Fruit fly (Drosophila melanogaster) whole organism, embryonic: ENCODE results near the gene tay.

Experiments used
- Awh ChIP-seq: fragments of 200-800 bp; sonication (Bioruptor generic); IDR thresholded peaks from 2 replicates; pipeline ENCODE4, ENCODE4 v1.3.6; 2022; ENCODE audit warnings: missing biosample characterization, missing genetic modification characterization
- B-H2 ChIP-seq: fragments of 200-800 bp; sonication (Bioruptor generic); optimal IDR thresholded peaks from 2 replicates; lab custom pipeline; 2018; ENCODE audit warnings: missing biosample characterization, mild to moderate bottlenecking, missing genetic modification characterization
- BEAF-32 ChIP-seq: fragments of 200-800 bp; sonication (Bioruptor generic); optimal IDR thresholded peaks from 3 replicates; lab custom pipeline; 2017; ENCODE audit warnings: missing biosample characterization, missing genetic modification characterization, mild to moderate bottlenecking, moderate library complexity, missing genetic modification reagents
- CG10209 ChIP-seq: fragments of 200-800 bp; sonication (Bioruptor generic); optimal IDR thresholded peaks from 3 replicates; lab custom pipeline; 2017; ENCODE audit warnings: missing biosample characterization, mild to moderate bottlenecking, missing genetic modification characterization, missing genetic modification reagents
- CG10321 ChIP-seq: fragments of 200-800 bp; sonication (Bioruptor generic); IDR thresholded peaks from 2 replicates; pipeline ENCODE4 v1.3.6; 2022; ENCODE audit warnings: missing biosample characterization, missing genetic modification characterization
- CG12744 ChIP-seq: fragments of 200-800 bp; sonication (Bioruptor generic); optimal IDR thresholded peaks from 2 replicates; lab custom pipeline; 2016; ENCODE audit warnings: missing biosample characterization, missing genetic modification characterization
- CG12942 ChIP-seq: fragments of 200-800 bp; sonication (Bioruptor generic); optimal IDR thresholded peaks from 3 replicates; lab custom pipeline; 2016; ENCODE audit warnings: missing biosample characterization, missing genetic modification characterization
- CG13123 ChIP-seq: fragments of 200-800 bp; sonication (Bioruptor generic); optimal IDR thresholded peaks from 2 replicates; lab custom pipeline; 2016; ENCODE audit warnings: missing biosample characterization, missing genetic modification characterization
- CG13775 ChIP-seq: fragments of 200-800 bp; sonication (Bioruptor generic); optimal IDR thresholded peaks from 3 replicates; lab custom pipeline; 2017; ENCODE audit warnings: missing biosample characterization, mild to moderate bottlenecking, missing genetic modification characterization
- CG17361 ChIP-seq: fragments of 200-800 bp; sonication (Bioruptor generic); IDR thresholded peaks from 3 replicates; pipeline ENCODE4 v1.3.6; 2022; ENCODE audit warnings: missing biosample characterization, missing genetic modification characterization
- CG3838 ChIP-seq: fragments of 200-800 bp; sonication (Bioruptor generic); optimal IDR thresholded peaks from 3 replicates; lab custom pipeline; 2016; ENCODE audit warnings: missing biosample characterization, missing genetic modification characterization
- CG42726 ChIP-seq: fragments of 200-800 bp; sonication (Bioruptor generic); IDR thresholded peaks from 2 replicates; pipeline ENCODE4 v1.3.6; 2022; ENCODE audit warnings: missing biosample characterization, missing genetic modification characterization; ENCODE audit not compliant: partially characterized antibody
- CG4854 ChIP-seq: fragments of 200-800 bp; sonication (Bioruptor generic); optimal IDR thresholded peaks from 2 replicates; lab custom pipeline; 2016; ENCODE audit warnings: missing biosample characterization, missing genetic modification characterization, inconsistent platforms
- CG6689 ChIP-seq: fragments of 200-800 bp; sonication (Bioruptor generic); IDR thresholded peaks from 2 replicates; pipeline ENCODE4 v1.3.6; 2022; ENCODE audit warnings: missing biosample characterization, missing genetic modification characterization
- CG6791 ChIP-seq: fragments of 200-800 bp; sonication (Bioruptor generic); IDR thresholded peaks from 3 replicates; pipeline ENCODE4 v1.3.6; 2022; ENCODE audit warnings: missing biosample characterization, missing genetic modification characterization; ENCODE audit not compliant: partially characterized antibody
- CG6813 ChIP-seq: fragments of 200-800 bp; sonication (Bioruptor generic); optimal IDR thresholded peaks from 2 replicates; lab custom pipeline; 2017; ENCODE audit warnings: missing biosample characterization, missing genetic modification characterization, mild to moderate bottlenecking, moderate library complexity, missing genetic modification reagents
- CG7987 ChIP-seq: fragments of 200-800 bp; sonication (Bioruptor generic); optimal IDR thresholded peaks from 2 replicates; lab custom pipeline; 2018; ENCODE audit warnings: missing biosample characterization, mild to moderate bottlenecking, missing genetic modification characterization, moderate library complexity
- CG8924 ChIP-seq: fragments of 200-800 bp; optimal IDR thresholded peaks from 3 replicates; lab custom pipeline; 2019; ENCODE audit warnings: missing biosample characterization, mild to moderate bottlenecking, missing genetic modification characterization, moderate library complexity
- Camta ChIP-seq: fragments of 200-800 bp; sonication (Bioruptor generic); optimal IDR thresholded peaks from 2 replicates; lab custom pipeline; 2016; ENCODE audit warnings: missing biosample characterization, missing genetic modification characterization
- Chrac-16 ChIP-seq: fragments of 200-800 bp; sonication (Bioruptor generic); optimal IDR thresholded peaks from 3 replicates; lab custom pipeline; 2016; ENCODE audit warnings: missing biosample characterization, missing genetic modification characterization
- Dref ChIP-seq: fragments of 200-800 bp; sonication (Bioruptor generic); IDR thresholded peaks from 2 replicates; pipeline ENCODE4 v1.3.6; 2022; ENCODE audit warnings: missing biosample characterization, missing genetic modification characterization
- H15 ChIP-seq: fragments of 200-800 bp; sonication (Bioruptor generic); IDR thresholded peaks from 3 replicates; pipeline ENCODE4 v1.3.6; 2022; ENCODE audit warnings: missing biosample characterization, missing genetic modification characterization
- HLH4C ChIP-seq: fragments of 200-800 bp; sonication (Bioruptor generic); IDR thresholded peaks from 3 replicates; pipeline ENCODE4 v1.3.6; 2022; ENCODE audit warnings: missing biosample characterization, missing genetic modification characterization; ENCODE audit not compliant: partially characterized antibody
- HmgD ChIP-seq: fragments of 200-800 bp; sonication (Bioruptor generic); optimal IDR thresholded peaks from 3 replicates; lab custom pipeline; 2016; ENCODE audit warnings: missing biosample characterization, missing genetic modification characterization
- Max ChIP-seq: fragments of 200-800 bp; sonication (Bioruptor generic); optimal IDR thresholded peaks from 2 replicates; lab custom pipeline; 2016; ENCODE audit warnings: missing biosample characterization, mild to moderate bottlenecking, missing genetic modification characterization
- NC2α ChIP-seq: fragments of 200-800 bp; sonication (Bioruptor generic); optimal IDR thresholded peaks from 2 replicates; lab custom pipeline; 2016; ENCODE audit warnings: missing biosample characterization, missing genetic modification characterization
- NC2β ChIP-seq: fragments of 200-800 bp; sonication (Bioruptor generic); optimal IDR thresholded peaks from 2 replicates; lab custom pipeline; 2016; ENCODE audit warnings: missing biosample characterization, missing genetic modification characterization
- NFAT ChIP-seq: fragments of 200-800 bp; sonication (Bioruptor generic); IDR thresholded peaks from 2 replicates; pipeline ENCODE4 v1.3.6; 2022; ENCODE audit warnings: missing biosample characterization, missing genetic modification characterization
- Nf-YC ChIP-seq: fragments of 200-800 bp; optimal IDR thresholded peaks from 3 replicates; lab custom pipeline; 2019; ENCODE audit warnings: missing biosample characterization, mild to moderate bottlenecking, missing genetic modification characterization, moderate library complexity
- Spps ChIP-seq: fragments of 200-800 bp; sonication (Bioruptor generic); optimal IDR thresholded peaks from 2 replicates; lab custom pipeline; 2018; ENCODE audit warnings: missing biosample characterization, mild to moderate bottlenecking, missing genetic modification characterization
- Sry-β ChIP-seq: fragments of 200-800 bp; sonication (Bioruptor generic); optimal IDR thresholded peaks from 2 replicates; lab custom pipeline; 2018; ENCODE audit warnings: missing biosample characterization, mild to moderate bottlenecking, missing genetic modification characterization, moderate library complexity
- Taf1 ChIP-seq: fragments of 200-800 bp; sonication (Bioruptor generic); IDR thresholded peaks from 2 replicates; pipeline ENCODE4 v1.3.6; 2022; ENCODE audit warnings: missing biosample characterization, missing genetic modification characterization
- Xrp1 ChIP-seq: fragments of 200-800 bp; sonication (Bioruptor generic); IDR thresholded peaks from 2 replicates; pipeline ENCODE4 v1.3.6; 2022; ENCODE audit warnings: missing biosample characterization, missing genetic modification characterization
- bab2 ChIP-seq: fragments of 200-800 bp; sonication (Bioruptor generic); optimal IDR thresholded peaks from 2 replicates; lab custom pipeline; 2016; ENCODE audit warnings: missing biosample characterization, missing genetic modification characterization
- cas ChIP-seq: fragments of 200-800 bp; sonication (Bioruptor generic); IDR thresholded peaks from 2 replicates; pipeline ENCODE4 v1.3.6; 2022; ENCODE audit warnings: missing biosample characterization, missing genetic modification characterization
- dmrt11E ChIP-seq: fragments of 200-800 bp; sonication (Bioruptor generic); optimal IDR thresholded peaks from 3 replicates; lab custom pipeline; 2018; ENCODE audit warnings: missing biosample characterization, mild to moderate bottlenecking, missing genetic modification characterization, moderate library complexity
- dpn ChIP-seq, 2 experiments: fragments of 200-800 bp; sonication (Bioruptor generic); optimal IDR thresholded peaks; 3 replicates each; lab custom pipeline; 2016; ENCODE audit warnings: missing biosample characterization in 2 of 2, missing genetic modification characterization in 2 of 2
- fd64A ChIP-seq: fragments of 200-800 bp; sonication (Bioruptor generic); optimal IDR thresholded peaks from 3 replicates; lab custom pipeline; 2018; ENCODE audit warnings: missing biosample characterization, mild to moderate bottlenecking, missing genetic modification characterization
- fru ChIP-seq: fragments of >200 bp; optimal IDR thresholded peaks from 2 replicates; lab custom pipeline; 2017
- gro ChIP-seq: fragments of 200-800 bp; sonication (Bioruptor generic); optimal IDR thresholded peaks from 2 replicates; lab custom pipeline; 2016; ENCODE audit warnings: missing biosample characterization, missing genetic modification characterization
- hkb ChIP-seq, 2 experiments: fragments of 200-800 bp in 1 of 2; fragments of >200 bp in 1 of 2; sonication (Bioruptor generic) in 1 of 2; IDR thresholded peaks in 1 of 2; optimal IDR thresholded peaks in 1 of 2; 2 replicates each; pipeline versions ENCODE4 v1.3.6 to Lab custom; 2017 to 2022; ENCODE audit warnings: missing biosample characterization in 1 of 2, missing genetic modification characterization in 1 of 2
- jigr1 ChIP-seq: fragments of 200-800 bp; sonication (Bioruptor generic); IDR thresholded peaks from 3 replicates; pipeline ENCODE4 v1.3.6; 2022; ENCODE audit warnings: missing biosample characterization, missing genetic modification characterization
- jing ChIP-seq: fragments of 200-800 bp; sonication (Bioruptor generic); optimal IDR thresholded peaks from 2 replicates; lab custom pipeline; 2018; ENCODE audit warnings: missing biosample characterization, mild to moderate bottlenecking, missing genetic modification characterization
- maf-S ChIP-seq: fragments of 200-800 bp; sonication (Bioruptor generic); optimal IDR thresholded peaks from 2 replicates; lab custom pipeline; 2016; ENCODE audit warnings: missing biosample characterization, missing genetic modification characterization
- pho ChIP-seq: fragments of 200-800 bp; sonication (Bioruptor generic); optimal IDR thresholded peaks from 2 replicates; lab custom pipeline; 2016; ENCODE audit warnings: missing biosample characterization, missing genetic modification characterization
- pum ChIP-seq: fragments of 200-800 bp; sonication (Bioruptor generic); optimal IDR thresholded peaks from 2 replicates; lab custom pipeline; 2016; ENCODE audit warnings: missing biosample characterization, missing genetic modification characterization
- slp2 ChIP-seq: fragments of 200-800 bp; sonication (Bioruptor generic); optimal IDR thresholded peaks from 2 replicates; lab custom pipeline; 2016; ENCODE audit warnings: missing biosample characterization, missing genetic modification characterization
- wdn ChIP-seq: fragments of 200-800 bp; sonication (Bioruptor generic); IDR thresholded peaks from 2 replicates; pipeline ENCODE4 v1.3.6; 2022; ENCODE audit warnings: missing biosample characterization, missing genetic modification characterization

Gene tay

dm6 chrX:15870777-15871757 is 16.0 kb downstream of the tay start (continued):
- TF ChIP-seq Nf-YC (no peak), fru (lab: Kevin White, UChicago) (no peak), dmrt11E (tag; lab: Kevin White, UChicago) (peak; percentile 19), CG42726 (GFP tag; lab: Robert Waterston, UW) (no peak), CG12942 (GFP tag; lab: Kevin White, UChicago) (peak; percentile 47), cas (GFP tag; lab: Robert Waterston, UW) (no peak), H15 (GFP tag; lab: Robert Waterston, UW) (no peak), jing (GFP tag; lab: Kevin White, UChicago) (no peak), dpn (GFP tag; optimal IDR thresholded peaks at IDR 0.05; lab: Kevin White, UChicago) (peak in 1 of 2 experiments; percentile 58), Dref (GFP tag; lab: Robert Waterston, UW) (no peak), bab2 (GFP tag; lab: Kevin White, UChicago) (peak; percentile 51), CG13123 (GFP tag; lab: Kevin White, UChicago) (peak; percentile 38), CG12744 (GFP tag; lab: Kevin White, UChicago) (peak; percentile 60), CG4854 (GFP tag; lab: Kevin White, UChicago) (peak; percentile 50), NC2α (GFP tag; lab: Kevin White, UChicago) (peak; percentile 24), CG8924 (tag; lab: Kevin White, UChicago) (peak; percentile 6), CG10209 (GFP tag; lab: Kevin White, UChicago) (peak; percentile 77), maf-S (GFP tag; lab: Kevin White, UChicago) (peak; percentile 52), CG7987 (GFP tag; lab: Kevin White, UChicago) (peak; percentile 83), NFAT (GFP tag; lab: Robert Waterston, UW) (peak; percentile 31; the same call in 1 of the 2 replicates), Sry-β (GFP tag; lab: Kevin White, UChicago) (no peak), wdn (GFP tag; lab: Robert Waterston, UW) (peak; percentile 31; the same call in 1 of the 2 replicates), Awh (peak; percentile 77), NC2β (GFP tag; lab: Kevin White, UChicago) (peak; percentile 28), Camta (peak; percentile 41), gro (GFP tag; lab: Kevin White, UChicago) (peak; percentile 16), Taf1 (GFP tag; lab: Robert Waterston, UW) (no peak), jigr1 (no peak), CG3838 (peak; percentile 34), hkb (optimal IDR thresholded peaks at IDR 0.05; lab: Kevin White, UChicago) (no peak), hkb (GFP tag; IDR thresholded peaks at IDR 0.05; lab: Robert Waterston, UW) (peak; percentile 79), B-H2 (GFP tag; lab: Kevin White, UChicago) (peak; percentile 84), CG6813 (peak; percentile 88), Max (GFP tag; lab: Kevin White, UChicago) (peak; percentile 35), CG6791 (GFP tag; lab: Robert Waterston, UW) (no peak), Xrp1 (GFP tag; lab: Robert Waterston, UW) (peak; percentile 38; the same call in 1 of the 2 replicates), pum (GFP tag; lab: Kevin White, UChicago) (peak; percentile 15), CG17361 (GFP tag; lab: Robert Waterston, UW) (no peak; the same call in 2 of the 3 replicates), Spps (tag; lab: Kevin White, UChicago) (no peak), Chrac-16 (GFP tag; lab: Kevin White, UChicago) (no peak), pho (peak; percentile 38), fd64A (GFP tag; lab: Kevin White, UChicago) (peak; percentile 63), CG10321 (GFP tag; lab: Robert Waterston, UW) (no peak), HLH4C (GFP tag; lab: Robert Waterston, UW) (no peak), CG13775 (GFP tag; lab: Kevin White, UChicago) (peak; percentile 32), CG6689 (GFP tag; lab: Robert Waterston, UW) (no peak), BEAF-32 (no peak), HmgD (GFP tag; lab: Kevin White, UChicago) (no peak), slp2 (GFP tag; lab: Kevin White, UChicago) (no peak)
